Fruit fly (Drosophila melanogaster) whole organism, embryonic: ENCODE data around the gene Prosalpha6.

Experiments
- ATbp ChIP-seq: fragments of 200-800 bp; sonication (Bioruptor generic); optimal IDR thresholded peaks from 2 replicates; lab custom pipeline; 2017; ENCODE audit warnings: missing biosample characterization, mild to moderate bottlenecking, missing genetic modification characterization, missing genetic modification reagents
- Abd-B ChIP-seq: fragments of 200-800 bp; sonication (Bioruptor generic); optimal IDR thresholded peaks from 2 replicates; lab custom pipeline; 2018; ENCODE audit warnings: missing biosample characterization, mild to moderate bottlenecking, missing genetic modification characterization, moderate library complexity
- Adf1 ChIP-seq: fragments of 200-800 bp; sonication (Bioruptor generic); IDR thresholded peaks from 2 replicates; pipeline ENCODE4 v1.3.6; 2022; ENCODE audit warnings: missing biosample characterization, missing genetic modification characterization
- B-H1 ChIP-seq: fragments of 200-800 bp; sonication (Bioruptor generic); IDR thresholded peaks from 3 replicates; pipeline ENCODE4 v1.3.6; 2022; ENCODE audit warnings: missing biosample characterization, missing genetic modification characterization
- BEAF-32 ChIP-seq: fragments of 200-800 bp; sonication (Bioruptor generic); optimal IDR thresholded peaks from 3 replicates; lab custom pipeline; 2017; ENCODE audit warnings: missing biosample characterization, missing genetic modification characterization, mild to moderate bottlenecking, moderate library complexity, missing genetic modification reagents
- CG11504 ChIP-seq: fragments of 200-800 bp; sonication (Bioruptor generic); optimal IDR thresholded peaks from 3 replicates; lab custom pipeline; 2019; ENCODE audit warnings: missing biosample characterization, mild to moderate bottlenecking, missing genetic modification characterization, moderate library complexity
- CG11723 ChIP-seq: fragments of 200-800 bp; sonication (Bioruptor generic); optimal IDR thresholded peaks from 2 replicates; lab custom pipeline; 2017; ENCODE audit warnings: missing biosample characterization, mild to moderate bottlenecking, missing genetic modification characterization
- CG1233 ChIP-seq: fragments of 200-800 bp; sonication (Bioruptor generic); optimal IDR thresholded peaks from 4 replicates; lab custom pipeline; 2018; ENCODE audit warnings: missing biosample characterization, mild to moderate bottlenecking, missing genetic modification characterization
- CG13287 ChIP-seq: fragments of 200-800 bp; sonication (Bioruptor generic); IDR thresholded peaks from 2 replicates; pipeline ENCODE4 v1.3.6; 2022; ENCODE audit warnings: missing biosample characterization, missing genetic modification characterization; ENCODE audit not compliant: partially characterized antibody
- CG14050 ChIP-seq: fragments of 200-800 bp; sonication (Bioruptor generic); IDR thresholded peaks from 3 replicates; pipeline ENCODE4 v1.3.6; 2022; ENCODE audit warnings: missing biosample characterization, missing genetic modification characterization
- CG14710 ChIP-seq: fragments of 200-800 bp; sonication (Bioruptor generic); optimal IDR thresholded peaks from 3 replicates; lab custom pipeline; 2019; ENCODE audit warnings: missing biosample characterization, mild to moderate bottlenecking, missing genetic modification characterization, moderate library complexity
- CG15011 ChIP-seq: fragments of 200-800 bp; sonication (Bioruptor generic); optimal IDR thresholded peaks from 3 replicates; lab custom pipeline; 2018; ENCODE audit warnings: missing biosample characterization, mild to moderate bottlenecking, missing genetic modification characterization
- CG16863 ChIP-seq: fragments of 200-800 bp; sonication (Bioruptor generic); optimal IDR thresholded peaks from 3 replicates; lab custom pipeline; 2016; ENCODE audit warnings: missing biosample characterization, missing genetic modification characterization
- CG17186 ChIP-seq: fragments of 200-800 bp; sonication (Bioruptor generic); optimal IDR thresholded peaks from 3 replicates; lab custom pipeline; 2017; ENCODE audit warnings: missing biosample characterization, missing genetic modification reagents, missing genetic modification characterization
- CG17361 ChIP-seq: fragments of 200-800 bp; sonication (Bioruptor generic); IDR thresholded peaks from 3 replicates; pipeline ENCODE4 v1.3.6; 2022; ENCODE audit warnings: missing biosample characterization, missing genetic modification characterization
- CG18262 ChIP-seq: fragments of 200-800 bp; optimal IDR thresholded peaks from 3 replicates; lab custom pipeline; 2019; ENCODE audit warnings: missing biosample characterization, mild to moderate bottlenecking, missing genetic modification characterization, moderate library complexity
- CG32772 ChIP-seq: fragments of 200-800 bp; sonication (Bioruptor generic); IDR thresholded peaks from 2 replicates; pipeline ENCODE4 v1.3.6; 2022; ENCODE audit warnings: missing biosample characterization, missing genetic modification characterization
- CG4617 ChIP-seq: fragments of 200-800 bp; sonication (Bioruptor generic); optimal IDR thresholded peaks from 3 replicates; lab custom pipeline; 2016; ENCODE audit warnings: missing biosample characterization, missing genetic modification characterization, borderline replicate concordance
- CG7372 ChIP-seq: fragments of 200-800 bp; sonication (Bioruptor generic); IDR thresholded peaks from 2 replicates; pipeline ENCODE4 v1.3.6; 2022; ENCODE audit warnings: missing biosample characterization, missing genetic modification characterization
- CG7963 ChIP-seq: fragments of 200-800 bp; sonication (Bioruptor generic); IDR thresholded peaks from 3 replicates; pipeline ENCODE4 v1.3.6; 2022; ENCODE audit warnings: missing biosample characterization, missing genetic modification characterization; ENCODE audit not compliant: partially characterized antibody
- CG8359 ChIP-seq: fragments of 200-800 bp; sonication (Bioruptor generic); optimal IDR thresholded peaks from 2 replicates; lab custom pipeline; 2017; ENCODE audit warnings: missing biosample characterization, mild to moderate bottlenecking, missing genetic modification characterization, borderline replicate concordance
- CG8944 ChIP-seq: fragments of 200-800 bp; sonication (Bioruptor generic); optimal IDR thresholded peaks from 3 replicates; lab custom pipeline; 2016; ENCODE audit warnings: missing biosample characterization, missing genetic modification characterization
- CG9215 ChIP-seq: fragments of 200-800 bp; sonication (Bioruptor generic); IDR thresholded peaks from 2 replicates; pipeline ENCODE4 v1.3.6; 2022; ENCODE audit warnings: missing biosample characterization, missing genetic modification characterization
- CG9609 ChIP-seq: fragments of 200-800 bp; sonication (Bioruptor generic); optimal IDR thresholded peaks from 3 replicates; lab custom pipeline; 2016; ENCODE audit warnings: missing biosample characterization, missing genetic modification characterization
- Eip74EF ChIP-seq, 2 experiments: fragments of 200-800 bp in 1 of 2; fragments of >200 bp in 1 of 2; sonication (Bioruptor generic) in 1 of 2; optimal IDR thresholded peaks; 2 replicates each; lab custom pipeline; 2017 to 2019; ENCODE audit warnings: missing biosample characterization in 2 of 2, missing genetic modification characterization in 2 of 2, mild to moderate bottlenecking in 1 of 2, moderate library complexity in 1 of 2
- GATAe ChIP-seq: fragments of 200-800 bp; sonication (Bioruptor generic); conservative IDR thresholded peaks from 2 replicates; pipeline ENCODE4 v1.3.6; 2022; ENCODE audit warnings: missing biosample characterization, missing genetic modification characterization
- HmgD ChIP-seq: fragments of 200-800 bp; sonication (Bioruptor generic); optimal IDR thresholded peaks from 3 replicates; lab custom pipeline; 2016; ENCODE audit warnings: missing biosample characterization, missing genetic modification characterization
- NFAT ChIP-seq: fragments of 200-800 bp; sonication (Bioruptor generic); IDR thresholded peaks from 2 replicates; pipeline ENCODE4 v1.3.6; 2022; ENCODE audit warnings: missing biosample characterization, missing genetic modification characterization
- Sry-δ ChIP-seq: fragments of 200-800 bp; sonication (Bioruptor generic); optimal IDR thresholded peaks from 2 replicates; lab custom pipeline; 2016; ENCODE audit warnings: missing biosample characterization, missing genetic modification characterization
- Ssrp ChIP-seq: fragments of 200-800 bp; sonication (Bioruptor generic); optimal IDR thresholded peaks from 2 replicates; lab custom pipeline; 2018; ENCODE audit warnings: missing biosample characterization, mild to moderate bottlenecking, missing genetic modification characterization, moderate library complexity
- amos ChIP-seq: fragments of 200-800 bp; sonication (Bioruptor generic); IDR thresholded peaks from 2 replicates; pipeline ENCODE4 v1.3.6; 2022; ENCODE audit warnings: missing biosample characterization, missing genetic modification characterization; ENCODE audit not compliant: partially characterized antibody
- bowl ChIP-seq: fragments of 200-800 bp; sonication (Bioruptor generic); IDR thresholded peaks from 2 replicates; pipeline ENCODE4 v1.3.6; 2022; ENCODE audit warnings: missing biosample characterization, missing genetic modification characterization
- crc ChIP-seq: fragments of 200-800 bp; sonication (Bioruptor generic); optimal IDR thresholded peaks from 2 replicates; lab custom pipeline; 2016; ENCODE audit warnings: missing biosample characterization, missing genetic modification characterization
- dpn ChIP-seq, 2 experiments: fragments of 200-800 bp; sonication (Bioruptor generic); optimal IDR thresholded peaks; 3 replicates each; lab custom pipeline; 2016; ENCODE audit warnings: missing biosample characterization in 2 of 2, missing genetic modification characterization in 2 of 2
- eyg ChIP-seq: fragments of 200-800 bp; sonication (Bioruptor generic); optimal IDR thresholded peaks from 3 replicates; lab custom pipeline; 2016; ENCODE audit warnings: missing biosample characterization, missing genetic modification characterization
- ham ChIP-seq: fragments of 200-800 bp; sonication (Bioruptor generic); IDR thresholded peaks from 2 replicates; pipeline ENCODE4 v1.3.6; 2022; ENCODE audit warnings: missing biosample characterization, missing genetic modification characterization
- hkb ChIP-seq, 2 experiments: fragments of 200-800 bp in 1 of 2; fragments of >200 bp in 1 of 2; sonication (Bioruptor generic) in 1 of 2; IDR thresholded peaks in 1 of 2; optimal IDR thresholded peaks in 1 of 2; 2 replicates each; pipeline versions ENCODE4 v1.3.6 to Lab custom; 2017 to 2022; ENCODE audit warnings: missing biosample characterization in 1 of 2, missing genetic modification characterization in 1 of 2
- lbe ChIP-seq: fragments of 200-800 bp; sonication (Bioruptor generic); optimal IDR thresholded peaks from 2 replicates; lab custom pipeline; 2016; ENCODE audit warnings: missing biosample characterization, mild to moderate bottlenecking, missing genetic modification characterization
- lmd ChIP-seq: fragments of 200-800 bp; sonication (Bioruptor generic); IDR thresholded peaks from 2 replicates; pipeline ENCODE4 v1.3.6; 2022; ENCODE audit warnings: missing biosample characterization, missing genetic modification characterization
- lola ChIP-seq, 3 experiments: fragments of >200 bp in 2 of 3; fragments of 200-800 bp in 1 of 3; sonication (Bioruptor generic) in 1 of 3; optimal IDR thresholded peaks; 2 replicates each; lab custom pipeline; 2017 to 2019; ENCODE audit warnings: missing biosample characterization in 3 of 3, missing genetic modification characterization in 3 of 3, mild to moderate bottlenecking in 1 of 3, moderate library complexity in 1 of 3
- nmo ChIP-seq: fragments of 200-800 bp; sonication (Bioruptor generic); optimal IDR thresholded peaks from 2 replicates; lab custom pipeline; 2018; ENCODE audit warnings: missing biosample characterization, mild to moderate bottlenecking, missing genetic modification characterization, moderate library complexity
- odd ChIP-seq: fragments of 200-800 bp; sonication (Bioruptor generic); optimal IDR thresholded peaks from 2 replicates; lab custom pipeline; 2017; ENCODE audit warnings: missing biosample characterization, mild to moderate bottlenecking, missing genetic modification characterization
- pzg ChIP-seq: fragments of 200-800 bp; sonication (Bioruptor generic); optimal IDR thresholded peaks from 3 replicates; lab custom pipeline; 2018; ENCODE audit warnings: missing biosample characterization, mild to moderate bottlenecking, missing genetic modification characterization, moderate library complexity
- row ChIP-seq: fragments of 200-800 bp; sonication (Bioruptor generic); IDR thresholded peaks from 3 replicates; pipeline ENCODE4 v1.3.6; 2022; ENCODE audit warnings: missing biosample characterization, missing genetic modification characterization
- sima ChIP-seq: fragments of 200-800 bp; sonication (Bioruptor generic); optimal IDR thresholded peaks from 2 replicates; lab custom pipeline; 2016; ENCODE audit warnings: missing biosample characterization, missing genetic modification characterization
- ssp ChIP-seq: fragments of 200-800 bp; sonication (Bioruptor generic); IDR thresholded peaks from 2 replicates; pipeline ENCODE4 v1.3.6; 2022; ENCODE audit warnings: missing biosample characterization, missing genetic modification characterization
- trh ChIP-seq: fragments of 200-800 bp; sonication (Bioruptor generic); optimal IDR thresholded peaks from 2 replicates; lab custom pipeline; 2016; ENCODE audit warnings: missing biosample characterization, missing genetic modification characterization
- zf30C ChIP-seq: fragments of 200-800 bp; sonication (Bioruptor generic); optimal IDR thresholded peaks from 3 replicates; lab custom pipeline; 2018; ENCODE audit warnings: missing biosample characterization, mild to moderate bottlenecking, missing genetic modification characterization

Gene Prosalpha6

dm6 chr2L:10238726-10239652, 17.8 kb downstream of the Prosalpha6 start, which contains the start of gene me31B (continued):
- TF ChIP-seq CG16863 (GFP tag; lab: Kevin White, UChicago) (no peak), GATAe (GFP tag; lab: Robert Waterston, UW) (no peak), CG17361 (GFP tag; lab: Robert Waterston, UW) (peak; percentile 70; the same call in 1 of the 3 replicates), trh (GFP tag; lab: Kevin White, UChicago) (no peak), NFAT (no peak), CG15011 (GFP tag; lab: Kevin White, UChicago) (no peak), CG1233 (GFP tag; lab: Kevin White, UChicago) (peak; percentile 17), CG8944 (GFP tag; lab: Kevin White, UChicago) (no peak), CG13287 (GFP tag; lab: Robert Waterston, UW) (no peak), dpn (GFP tag; optimal IDR thresholded peaks at IDR 0.05; lab: Kevin White, UChicago) (no peak), lola (GFP tag; optimal IDR thresholded peaks at IDR 0.05; lab: Kevin White, UChicago) (peak in 1 of 3 experiments; percentile 26), eyg (GFP tag; lab: Kevin White, UChicago) (no peak), CG9609 (GFP tag; lab: Kevin White, UChicago) (no peak), CG7963 (GFP tag; lab: Robert Waterston, UW) (no peak), CG9215 (GFP tag; lab: Robert Waterston, UW) (no peak), CG32772 (no peak), ATbp (no peak), Adf1 (no peak), CG8359 (GFP tag; lab: Kevin White, UChicago) (peak; percentile 3), Sry-δ (peak; percentile 1), BEAF-32 (GFP tag; lab: Kevin White, UChicago) (peak; percentile 27), pzg (GFP tag; lab: Kevin White, UChicago) (peak; percentile 40), lmd (GFP tag; lab: Robert Waterston, UW) (no peak), Ssrp (tag; lab: Kevin White, UChicago) (peak; percentile 36), hkb (optimal IDR thresholded peaks at IDR 0.05; lab: Kevin White, UChicago) (no peak), hkb (GFP tag; IDR thresholded peaks at IDR 0.05; lab: Robert Waterston, UW) (no peak), lbe (GFP tag; lab: Kevin White, UChicago) (no peak), CG14050 (no peak), crc (GFP tag; lab: Kevin White, UChicago) (no peak), B-H1 (GFP tag; lab: Robert Waterston, UW) (no peak), amos (GFP tag; lab: Robert Waterston, UW) (no peak), Abd-B (GFP tag; lab: Kevin White, UChicago) (no peak), CG7372 (no peak), CG4617 (GFP tag; lab: Kevin White, UChicago) (peak; percentile 73), CG14710 (tag; lab: Kevin White, UChicago) (peak; percentile 33), ssp (GFP tag; lab: Robert Waterston, UW) (peak; percentile 88), CG11723 (peak; percentile 97), CG18262 (tag; lab: Kevin White, UChicago) (peak; percentile 15), odd (GFP tag; lab: Kevin White, UChicago) (no peak), Eip74EF (GFP tag; optimal IDR thresholded peaks at IDR 0.05; lab: Kevin White, UChicago) (no peak), row (peak; percentile 75; the same call in 2 of the 3 replicates), bowl (GFP tag; lab: Robert Waterston, UW) (no peak), nmo (GFP tag; lab: Kevin White, UChicago) (peak; percentile 61), CG17186 (GFP tag; lab: Kevin White, UChicago) (no peak), sima (no peak), HmgD (no peak), zf30C (GFP tag; lab: Kevin White, UChicago) (no peak), CG11504 (tag; lab: Kevin White, UChicago) (no peak), ham (GFP tag; lab: Robert Waterston, UW) (no peak)
